Fruit fly (Drosophila melanogaster) whole organism, embryonic: Measurements from ENCODE around the gene Or74a.
A peak's percentile ranks its signal among the peaks of the same experiment; 100 is the strongest.

Experiments used
- CG12104 ChIP-seq: fragments of 200-800 bp; sonication (Bioruptor generic); optimal IDR thresholded peaks from 3 replicates; lab custom pipeline; 2016; ENCODE audit warnings: missing biosample characterization, missing genetic modification characterization
- CG12391 ChIP-seq: fragments of 200-800 bp; sonication (Bioruptor generic); optimal IDR thresholded peaks from 3 replicates; lab custom pipeline; 2018; ENCODE audit warnings: missing biosample characterization, mild to moderate bottlenecking, missing genetic modification characterization, moderate library complexity
- CG13894 ChIP-seq: fragments of 200-800 bp; sonication (Bioruptor generic); optimal IDR thresholded peaks from 3 replicates; lab custom pipeline; 2018; ENCODE audit warnings: missing biosample characterization, mild to moderate bottlenecking, missing genetic modification characterization, moderate library complexity
- CG18476 ChIP-seq: fragments of 200-800 bp; sonication (Bioruptor generic); optimal IDR thresholded peaks from 2 replicates; lab custom pipeline; 2016; ENCODE audit warnings: missing biosample characterization, mild to moderate bottlenecking, missing genetic modification characterization
- CG18619 ChIP-seq: fragments of 200-800 bp; sonication (Bioruptor generic); optimal IDR thresholded peaks from 3 replicates; lab custom pipeline; 2017; ENCODE audit warnings: missing biosample characterization, mild to moderate bottlenecking, missing genetic modification characterization
- CG2199 ChIP-seq: fragments of 200-800 bp; sonication (Bioruptor generic); IDR thresholded peaks from 3 replicates; pipeline ENCODE4 v1.3.6; 2022; ENCODE audit warnings: missing biosample characterization, missing genetic modification characterization
- CG31365 ChIP-seq: fragments of 200-800 bp; sonication (Bioruptor generic); optimal IDR thresholded peaks from 2 replicates; lab custom pipeline; 2018; ENCODE audit warnings: missing biosample characterization, mild to moderate bottlenecking, missing genetic modification characterization
- CG4328 ChIP-seq: fragments of 200-800 bp; sonication (Bioruptor generic); optimal IDR thresholded peaks from 3 replicates; lab custom pipeline; 2017; ENCODE audit warnings: missing biosample characterization, missing genetic modification reagents, missing genetic modification characterization
- CG5180 ChIP-seq: fragments of 200-800 bp; sonication (Bioruptor generic); optimal IDR thresholded peaks from 3 replicates; lab custom pipeline; 2017; ENCODE audit warnings: missing biosample characterization, missing genetic modification characterization, mild to moderate bottlenecking, moderate library complexity, missing genetic modification reagents
- CG6272 ChIP-seq: fragments of 200-800 bp; sonication (Bioruptor generic); IDR thresholded peaks from 2 replicates; pipeline ENCODE4 v1.3.6; 2022; ENCODE audit warnings: missing biosample characterization, missing genetic modification characterization
- CG6654 ChIP-seq: fragments of 200-800 bp; sonication (Bioruptor generic); optimal IDR thresholded peaks from 2 replicates; lab custom pipeline; 2017; ENCODE audit warnings: missing biosample characterization, mild to moderate bottlenecking, missing genetic modification characterization
- CG8388 ChIP-seq: fragments of 200-800 bp; sonication (Bioruptor generic); optimal IDR thresholded peaks from 2 replicates; lab custom pipeline; 2019; ENCODE audit warnings: missing biosample characterization, mild to moderate bottlenecking, missing genetic modification characterization, moderate library complexity
- CG9797 ChIP-seq: fragments of 200-800 bp; sonication (Bioruptor generic); optimal IDR thresholded peaks from 3 replicates; lab custom pipeline; 2018; ENCODE audit warnings: missing biosample characterization, mild to moderate bottlenecking, missing genetic modification characterization
- D ChIP-seq, 2 experiments: fragments of 200-800 bp in 1 of 2; fragments of >200 bp in 1 of 2; sonication (Bioruptor generic) in 1 of 2; optimal IDR thresholded peaks; 2 replicates in 1 of 2; 3 replicates in 1 of 2; lab custom pipeline; 2017; ENCODE audit warnings: mild to moderate bottlenecking in 1 of 2, missing biosample characterization in 1 of 2, missing genetic modification characterization in 1 of 2, missing genetic modification reagents in 1 of 2
- Deaf1 ChIP-seq: fragments of 200-800 bp; optimal IDR thresholded peaks from 3 replicates; lab custom pipeline; 2019; ENCODE audit warnings: missing biosample characterization, mild to moderate bottlenecking, missing genetic modification characterization, moderate library complexity
- Doc2 ChIP-seq: fragments of 200-800 bp; sonication (Bioruptor generic); IDR thresholded peaks from 2 replicates; pipeline ENCODE4 v1.3.6; 2022; ENCODE audit warnings: missing biosample characterization, missing genetic modification characterization
- Dref ChIP-seq: fragments of 200-800 bp; sonication (Bioruptor generic); IDR thresholded peaks from 2 replicates; pipeline ENCODE4 v1.3.6; 2022; ENCODE audit warnings: missing biosample characterization, missing genetic modification characterization
- Elba2 ChIP-seq: fragments of 200-800 bp; sonication (Bioruptor generic); optimal IDR thresholded peaks from 3 replicates; lab custom pipeline; 2016; ENCODE audit warnings: missing biosample characterization, missing genetic modification characterization
- Ets65A ChIP-seq: fragments of 200-800 bp; sonication (Bioruptor generic); peaks from one replicate; lab custom pipeline; 2016; ENCODE audit warnings: missing biosample characterization, missing genetic modification characterization
- Hey ChIP-seq: fragments of 200-800 bp; sonication (Bioruptor generic); optimal IDR thresholded peaks from 3 replicates; lab custom pipeline; 2018; ENCODE audit warnings: missing biosample characterization, mild to moderate bottlenecking, missing genetic modification characterization
- Hsf ChIP-seq: fragments of 200-800 bp; sonication (Bioruptor generic); optimal IDR thresholded peaks from 3 replicates; lab custom pipeline; 2016; ENCODE audit warnings: missing biosample characterization, missing genetic modification characterization
- Mrtf ChIP-seq: fragments of 200-800 bp; sonication (Bioruptor generic); IDR thresholded peaks from 3 replicates; pipeline ENCODE4 v1.3.6; 2022; ENCODE audit warnings: missing biosample characterization, missing genetic modification characterization
- Nf-YB ChIP-seq: fragments of 200-800 bp; sonication (Bioruptor generic); optimal IDR thresholded peaks from 3 replicates; lab custom pipeline; 2019; ENCODE audit warnings: missing biosample characterization, mild to moderate bottlenecking, missing genetic modification characterization, moderate library complexity
- Nf-YC ChIP-seq: fragments of 200-800 bp; optimal IDR thresholded peaks from 3 replicates; lab custom pipeline; 2019; ENCODE audit warnings: missing biosample characterization, mild to moderate bottlenecking, missing genetic modification characterization, moderate library complexity
- Sox102F ChIP-seq: fragments of 200-800 bp; sonication (Bioruptor generic); optimal IDR thresholded peaks from 2 replicates; lab custom pipeline; 2018; ENCODE audit warnings: missing biosample characterization, mild to moderate bottlenecking, missing genetic modification characterization, moderate library complexity
- aop ChIP-seq: fragments of 200-800 bp; sonication (Bioruptor generic); IDR thresholded peaks from 2 replicates; pipeline ENCODE4 v1.3.6; 2022; ENCODE audit warnings: missing biosample characterization, missing genetic modification characterization
- ash1 ChIP-seq: fragments of 200-800 bp; sonication (Bioruptor generic); optimal IDR thresholded peaks from 2 replicates; lab custom pipeline; 2018; ENCODE audit warnings: missing biosample characterization, mild to moderate bottlenecking, missing genetic modification characterization
- br ChIP-seq: fragments of >200 bp; optimal IDR thresholded peaks from 2 replicates; lab custom pipeline; 2017
- bsh ChIP-seq, 2 experiments: fragments of 200-800 bp; sonication (Bioruptor generic); optimal IDR thresholded peaks; 2 replicates each; lab custom pipeline; 2017 to 2018; ENCODE audit warnings: mild to moderate bottlenecking in 2 of 2, missing biosample characterization in 2 of 2, missing genetic modification characterization in 2 of 2, moderate library complexity in 1 of 2
- cato ChIP-seq: fragments of 200-800 bp; sonication (Bioruptor generic); optimal IDR thresholded peaks from 2 replicates; lab custom pipeline; 2016; ENCODE audit warnings: missing biosample characterization, missing genetic modification characterization, borderline replicate concordance
- dm ChIP-seq: fragments of 200-800 bp; sonication (Bioruptor generic); optimal IDR thresholded peaks from 3 replicates; lab custom pipeline; 2016; ENCODE audit warnings: missing biosample characterization, missing genetic modification characterization
- ewg ChIP-seq: fragments of 200-800 bp; sonication (Bioruptor generic); optimal IDR thresholded peaks from 3 replicates; lab custom pipeline; 2017; ENCODE audit warnings: mild to moderate bottlenecking, missing biosample characterization, missing genetic modification reagents, missing genetic modification characterization
- gem ChIP-seq: fragments of 200-800 bp; sonication (Bioruptor generic); optimal IDR thresholded peaks from 2 replicates; lab custom pipeline; 2019; ENCODE audit warnings: missing biosample characterization, mild to moderate bottlenecking, missing genetic modification characterization, moderate library complexity
- gsb-n ChIP-seq: fragments of 200-800 bp; sonication (Bioruptor generic); optimal IDR thresholded peaks from 3 replicates; lab custom pipeline; 2018; ENCODE audit warnings: missing biosample characterization, mild to moderate bottlenecking, missing genetic modification characterization
- inv ChIP-seq: fragments of 200-800 bp; sonication (Bioruptor generic); IDR thresholded peaks from 2 replicates; pipeline ENCODE4 v1.3.6; 2022; ENCODE audit warnings: missing biosample characterization, missing genetic modification characterization; ENCODE audit not compliant: partially characterized antibody
- kni ChIP-seq: fragments of 200-800 bp; sonication (Bioruptor generic); optimal IDR thresholded peaks from 3 replicates; lab custom pipeline; 2017; ENCODE audit warnings: mild to moderate bottlenecking, missing biosample characterization, missing genetic modification reagents, missing genetic modification characterization
- nerfin-1 ChIP-seq: fragments of 200-800 bp; sonication (Bioruptor generic); optimal IDR thresholded peaks from 3 replicates; lab custom pipeline; 2019; ENCODE audit warnings: missing biosample characterization, mild to moderate bottlenecking, missing genetic modification characterization, moderate library complexity
- oc ChIP-seq: fragments of 200-800 bp; sonication (Bioruptor generic); optimal IDR thresholded peaks from 2 replicates; lab custom pipeline; 2018; ENCODE audit warnings: missing biosample characterization, mild to moderate bottlenecking, missing genetic modification characterization, moderate library complexity
- otp ChIP-seq: fragments of 200-800 bp; sonication (Bioruptor generic); IDR thresholded peaks from 3 replicates; pipeline ENCODE4, ENCODE4 v1.3.6; 2022; ENCODE audit warnings: missing biosample characterization, missing genetic modification characterization
- pros ChIP-seq: fragments of 200-800 bp; sonication (Bioruptor generic); optimal IDR thresholded peaks from 3 replicates; lab custom pipeline; 2019; ENCODE audit warnings: missing biosample characterization, mild to moderate bottlenecking, missing genetic modification characterization, moderate library complexity
- pzg ChIP-seq: fragments of 200-800 bp; sonication (Bioruptor generic); optimal IDR thresholded peaks from 3 replicates; lab custom pipeline; 2018; ENCODE audit warnings: missing biosample characterization, mild to moderate bottlenecking, missing genetic modification characterization, moderate library complexity
- salm ChIP-seq: fragments of 200-800 bp; sonication (Bioruptor generic); optimal IDR thresholded peaks from 2 replicates; lab custom pipeline; 2018; ENCODE audit warnings: missing biosample characterization, mild to moderate bottlenecking, missing genetic modification characterization
- seq ChIP-seq: fragments of 200-800 bp; sonication (Bioruptor generic); IDR thresholded peaks from 2 replicates; pipeline ENCODE4 v1.3.6; 2022; ENCODE audit warnings: missing biosample characterization, missing genetic modification characterization
- sima ChIP-seq: fragments of 200-800 bp; sonication (Bioruptor generic); optimal IDR thresholded peaks from 2 replicates; lab custom pipeline; 2016; ENCODE audit warnings: missing biosample characterization, missing genetic modification characterization
- tgo ChIP-seq: fragments of 200-800 bp; sonication (Bioruptor generic); IDR thresholded peaks from 3 replicates; pipeline ENCODE4 v1.3.6; 2022; ENCODE audit warnings: missing biosample characterization, missing genetic modification characterization
- tll ChIP-seq, 2 experiments: fragments of 200-800 bp in 1 of 2; fragments of >200 bp in 1 of 2; sonication (Bioruptor generic) in 1 of 2; optimal IDR thresholded peaks; 2 replicates each; lab custom pipeline; 2017 to 2019; ENCODE audit warnings: missing biosample characterization in 2 of 2, missing genetic modification characterization in 2 of 2, mild to moderate bottlenecking in 1 of 2, moderate library complexity in 1 of 2
- unpg ChIP-seq: fragments of 200-800 bp; sonication (Bioruptor generic); optimal IDR thresholded peaks from 3 replicates; lab custom pipeline; 2018; ENCODE audit warnings: missing biosample characterization, mild to moderate bottlenecking, missing genetic modification characterization, moderate library complexity
- wek ChIP-seq: fragments of 200-800 bp; sonication (Bioruptor generic); optimal IDR thresholded peaks from 3 replicates; lab custom pipeline; 2018; ENCODE audit warnings: missing biosample characterization, mild to moderate bottlenecking, missing genetic modification characterization, moderate library complexity

Gene Or74a

dm6 chr3L:17361925-17362324 is 33.0 kb upstream of the Or74a start:
- TF ChIP-seq CG8388 (GFP tag; lab: Kevin White, UChicago) (no peak), br (lab: Kevin White, UChicago) (no peak), CG12104 (GFP tag; lab: Kevin White, UChicago) (no peak), tgo (GFP tag; lab: Robert Waterston, UW) (no peak), Elba2 (GFP tag; lab: Kevin White, UChicago) (no peak), Deaf1 (tag; lab: Kevin White, UChicago) (no peak), inv (GFP tag; lab: Robert Waterston, UW) (no peak), dm (GFP tag; lab: Kevin White, UChicago) (no peak), Hsf (GFP tag; lab: Kevin White, UChicago) (no peak), Doc2 (GFP tag; lab: Robert Waterston, UW) (no peak), Sox102F (GFP tag; lab: Kevin White, UChicago) (no peak), gsb-n (tag; lab: Kevin White, UChicago) (peak; percentile 54), CG12391 (no peak), ash1 (GFP tag; lab: Kevin White, UChicago) (no peak), CG5180 (GFP tag; lab: Kevin White, UChicago) (peak; percentile 16), sima (GFP tag; lab: Kevin White, UChicago) (no peak), salm (no peak), aop (GFP tag; lab: Robert Waterston, UW) (no peak), CG6272 (GFP tag; lab: Robert Waterston, UW) (no peak), pzg (GFP tag; lab: Kevin White, UChicago) (no peak), pros (GFP tag; lab: Kevin White, UChicago) (peak; percentile 94), kni (peak; percentile 3), cato (GFP tag; lab: Kevin White, UChicago) (no peak), nerfin-1 (tag; lab: Kevin White, UChicago) (peak; percentile 6), wek (GFP tag; lab: Kevin White, UChicago) (no peak), CG31365 (tag; lab: Kevin White, UChicago) (no peak), CG18619 (no peak), D (optimal IDR thresholded peaks at IDR 0.05; lab: Kevin White, UChicago) (peak; percentile 85), D (GFP tag; optimal IDR thresholded peaks at IDR 0.05; lab: Kevin White, UChicago) (no peak), tll (GFP tag; optimal IDR thresholded peaks at IDR 0.05; lab: Kevin White, UChicago) (peak in 1 of 2 experiments; percentile 63), otp (GFP tag; lab: Robert Waterston, UW) (no peak), gem (tag; lab: Kevin White, UChicago) (no peak), unpg (no peak)

dm6 chr3L:17359225-17359773 is 30.3 kb upstream of the Or74a start, which contains the start of gene tap:
TSS of gene tap (plus strand) at chr3L:17359682.
- no peak for TF ChIP-seq CG9797 (GFP tag; lab: Kevin White, UChicago)
- peak; percentile 70 for TF ChIP-seq Ets65A (GFP tag; lab: Kevin White, UChicago)
- TF ChIP-seq pros (GFP tag; lab: Kevin White, UChicago): peak; percentile 77
- no peak for TF ChIP-seq CG18476 (GFP tag; lab: Kevin White, UChicago)
- TF ChIP-seq Nf-YB (GFP tag; lab: Kevin White, UChicago): peak; percentile 91
- no peak for TF ChIP-seq bsh (GFP tag; optimal IDR thresholded peaks at IDR 0.05; lab: Kevin White, UChicago)
- 0 out of 3 replicates have a peak, but pooled peaks have one; percentile 31 for TF ChIP-seq CG2199 (GFP tag; lab: Robert Waterston, UW)
- TF ChIP-seq nerfin-1 (tag; lab: Kevin White, UChicago): peak; percentile 35
- TF ChIP-seq Dref (GFP tag; lab: Robert Waterston, UW): no peak
- TF ChIP-seq Hey (tag; lab: Kevin White, UChicago): peak; percentile 79
- peak; percentile 21 for TF ChIP-seq ewg (GFP tag; lab: Kevin White, UChicago)
- TF ChIP-seq seq (GFP tag; lab: Robert Waterston, UW): peak; percentile 46; the same call in 1 of the 2 replicates
- TF ChIP-seq kni: peak; percentile 25
- TF ChIP-seq Nf-YC (tag; lab: Kevin White, UChicago): peak; percentile 93
- peak; percentile 62 for TF ChIP-seq CG13894 (tag; lab: Kevin White, UChicago)
- peak; percentile 17 for TF ChIP-seq oc
- TF ChIP-seq CG6654: no peak
- peak; percentile 89 for TF ChIP-seq gsb-n (tag; lab: Kevin White, UChicago)
- no peak for TF ChIP-seq Mrtf (GFP tag; lab: Robert Waterston, UW)
- TF ChIP-seq CG4328 (GFP tag; lab: Kevin White, UChicago): no peak
